Worm (Caenorhabditis elegans) whole organism, L3 larva: Measurements from ENCODE around the gene txdc-12.2.
A peak's percentile ranks its signal among the peaks of the same experiment; 100 is the strongest.

Experiments used
- R02D3.7 ChIP-seq: fragments of 150-350 bp; optimal IDR thresholded peaks from 2 replicates; lab custom pipeline; 2014; ENCODE audit warnings: missing biosample characterization, missing genetic modification characterization
- ZK546.5 ChIP-seq: sonication (generic microtip); optimal IDR thresholded peaks from 2 replicates; lab custom pipeline; 2017; ENCODE audit warnings: missing biosample characterization, missing genetic modification characterization
- aly-2 ChIP-seq: fragments of 150-350 bp; optimal IDR thresholded peaks from 2 replicates; lab custom pipeline; 2014; ENCODE audit warnings: missing biosample characterization, missing genetic modification characterization
- ama-1 ChIP-seq: fragments of 150-350 bp; optimal IDR thresholded peaks from 2 replicates; lab custom pipeline; 2018
- ceh-16 ChIP-seq: sonication (generic microtip); optimal IDR thresholded peaks from 2 replicates; lab custom pipeline; 2017; ENCODE audit warnings: missing biosample characterization, missing genetic modification characterization
- ceh-28 ChIP-seq: fragments of 150-350 bp; optimal IDR thresholded peaks from 2 replicates; lab custom pipeline; 2014; ENCODE audit warnings: missing biosample characterization, missing genetic modification reagents, missing genetic modification characterization
- ceh-9 ChIP-seq: sonication (generic microtip); optimal IDR thresholded peaks from 2 replicates; lab custom pipeline; 2018; ENCODE audit warnings: missing biosample characterization, missing genetic modification characterization
- daf-12 ChIP-seq: fragments of 150-350 bp; optimal IDR thresholded peaks from 2 replicates; lab custom pipeline; 2014; ENCODE audit warnings: missing biosample characterization, missing genetic modification reagents, missing genetic modification characterization
- egl-27 ChIP-seq: sonication (generic microtip); optimal IDR thresholded peaks from 4 replicates; lab custom pipeline; 2017; ENCODE audit warnings: missing biosample characterization, missing genetic modification reagents, missing genetic modification characterization
- egl-5 ChIP-seq: fragments of 150-350 bp; optimal IDR thresholded peaks from 2 replicates; lab custom pipeline; 2017; ENCODE audit warnings: missing biosample characterization, missing genetic modification reagents, missing genetic modification characterization, inconsistent platforms
- elt-1 ChIP-seq: fragments of 150-350 bp; optimal IDR thresholded peaks from 2 replicates; lab custom pipeline; 2014; ENCODE audit warnings: missing biosample characterization, missing genetic modification characterization
- elt-2 ChIP-seq: sonication (generic microtip); optimal IDR thresholded peaks from 2 replicates; lab custom pipeline; 2016; ENCODE audit warnings: missing genetic modification reagents, mild to moderate bottlenecking, missing genetic modification characterization, missing compliant biosample characterization
- elt-3 ChIP-seq, 3 experiments: fragments of 150-350 bp in 1 of 3; sonication (generic microtip) in 2 of 3; optimal IDR thresholded peaks; 2 replicates in 2 of 3; 4 replicates in 1 of 3; lab custom pipeline; 2014 to 2017; ENCODE audit warnings: missing biosample characterization in 3 of 3, missing genetic modification characterization in 3 of 3
- eor-1 ChIP-seq, 2 experiments: fragments of 150-350 bp; optimal IDR thresholded peaks; 2 replicates each; lab custom pipeline; 2014 to 2018; ENCODE audit warnings: missing biosample characterization in 2 of 2, missing genetic modification characterization in 2 of 2
- fkh-10 ChIP-seq: sonication (generic microtip); optimal IDR thresholded peaks from 2 replicates; lab custom pipeline; 2017; ENCODE audit warnings: missing biosample characterization, missing genetic modification reagents, missing genetic modification characterization
- fkh-2 ChIP-seq: fragments of 150-350 bp; optimal IDR thresholded peaks from 2 replicates; lab custom pipeline; 2014; ENCODE audit warnings: missing biosample characterization, missing genetic modification reagents, missing genetic modification characterization
- hmg-11 ChIP-seq: sonication (generic microtip); optimal IDR thresholded peaks from 2 replicates; lab custom pipeline; 2016; ENCODE audit warnings: missing genetic modification characterization, missing compliant biosample characterization
- jun-1 ChIP-seq: fragments of 150-350 bp; optimal IDR thresholded peaks from 2 replicates; lab custom pipeline; 2014; ENCODE audit warnings: missing biosample characterization, missing genetic modification reagents, missing genetic modification characterization
- lin-15B ChIP-seq: fragments of 150-350 bp; optimal IDR thresholded peaks from 2 replicates; lab custom pipeline; 2014; ENCODE audit warnings: missing biosample characterization, missing genetic modification characterization
- lin-39 ChIP-seq: fragments of 150-350 bp; optimal IDR thresholded peaks from 2 replicates; lab custom pipeline; 2018; ENCODE audit warnings: missing biosample characterization, missing genetic modification reagents, missing genetic modification characterization
- lsy-12 ChIP-seq: sonication (generic microtip); optimal IDR thresholded peaks from 2 replicates; lab custom pipeline; 2016; ENCODE audit warnings: mild to moderate bottlenecking, missing genetic modification characterization, missing compliant biosample characterization
- mdl-1 ChIP-seq: fragments of 150-350 bp; optimal IDR thresholded peaks from 2 replicates; lab custom pipeline; 2014; ENCODE audit warnings: missing biosample characterization, missing genetic modification characterization
- mml-1 ChIP-seq: fragments of 150-350 bp; sonication (generic microtip); optimal IDR thresholded peaks from 3 replicates; lab custom pipeline; 2014; ENCODE audit warnings: missing biosample characterization, missing genetic modification characterization
- nfya-1 ChIP-seq: sonication (generic microtip); optimal IDR thresholded peaks from 2 replicates; lab custom pipeline; 2017; ENCODE audit warnings: missing genetic modification characterization, mild to moderate bottlenecking, missing compliant biosample characterization, antibody characterized with exemption, moderate library complexity; ENCODE audit not compliant: insufficient read depth
- nhr-12 ChIP-seq: fragments of 150-350 bp; optimal IDR thresholded peaks from 2 replicates; lab custom pipeline; 2014; ENCODE audit warnings: missing biosample characterization, missing genetic modification characterization
- nhr-23 ChIP-seq: fragments of 150-350 bp; optimal IDR thresholded peaks from 2 replicates; lab custom pipeline; 2014; ENCODE audit warnings: missing biosample characterization, missing genetic modification reagents, missing genetic modification characterization
- nhr-237 ChIP-seq: fragments of 150-350 bp; optimal IDR thresholded peaks from 2 replicates; lab custom pipeline; 2014; ENCODE audit warnings: missing biosample characterization, missing genetic modification characterization
- nhr-25 ChIP-seq: sonication (generic microtip); optimal IDR thresholded peaks from 2 replicates; lab custom pipeline; 2017; ENCODE audit warnings: missing biosample characterization, missing genetic modification characterization
- nhr-28 ChIP-seq: fragments of 150-350 bp; optimal IDR thresholded peaks from 2 replicates; lab custom pipeline; 2014; ENCODE audit warnings: missing biosample characterization, missing genetic modification characterization
- nhr-43 ChIP-seq: sonication (generic microtip); optimal IDR thresholded peaks from 2 replicates; lab custom pipeline; 2016; ENCODE audit warnings: mild to moderate bottlenecking, missing genetic modification characterization, missing compliant biosample characterization; ENCODE audit not compliant: poor library complexity, severe bottlenecking
- nhr-76 ChIP-seq: fragments of 150-350 bp; sonication (generic microtip); optimal IDR thresholded peaks from 5 replicates; lab custom pipeline; 2014; ENCODE audit warnings: missing biosample characterization, missing genetic modification characterization
- nhr-77 ChIP-seq: fragments of 150-350 bp; optimal IDR thresholded peaks from 2 replicates; lab custom pipeline; 2014; ENCODE audit warnings: missing biosample characterization, missing genetic modification characterization
- pha-4 ChIP-seq: fragments of 150-350 bp; optimal IDR thresholded peaks from 2 replicates; lab custom pipeline; 2014; ENCODE audit warnings: missing biosample characterization, missing genetic modification reagents, missing genetic modification characterization
- pqm-1 ChIP-seq: fragments of 150-350 bp; optimal IDR thresholded peaks from 2 replicates; lab custom pipeline; 2017; ENCODE audit warnings: missing biosample characterization, missing genetic modification characterization, inconsistent platforms
- sea-2 ChIP-seq: fragments of 150-350 bp; sonication (generic microtip); optimal IDR thresholded peaks from 4 replicates; lab custom pipeline; 2014; ENCODE audit warnings: missing biosample characterization, missing genetic modification reagents, missing genetic modification characterization
- skn-1 ChIP-seq: fragments of 150-350 bp; optimal IDR thresholded peaks from 2 replicates; lab custom pipeline; 2014; ENCODE audit warnings: missing biosample characterization, missing genetic modification characterization
- snpc-4 ChIP-seq: fragments of 150-350 bp; optimal IDR thresholded peaks from 2 replicates; lab custom pipeline; 2014; ENCODE audit warnings: missing biosample characterization, missing genetic modification characterization
- tbx-2 ChIP-seq: sonication (generic microtip); optimal IDR thresholded peaks from 2 replicates; lab custom pipeline; 2016; ENCODE audit warnings: mild to moderate bottlenecking, missing genetic modification characterization, missing compliant biosample characterization
- unc-39 ChIP-seq: sonication (generic microtip); optimal IDR thresholded peaks from 4 replicates; lab custom pipeline; 2017; ENCODE audit warnings: missing biosample characterization, missing genetic modification characterization
- unc-62 ChIP-seq: fragments of 150-350 bp; sonication (generic microtip); optimal IDR thresholded peaks from 4 replicates; lab custom pipeline; 2014; ENCODE audit warnings: missing biosample characterization, missing genetic modification reagents, missing genetic modification characterization
- zag-1 ChIP-seq: fragments of 150-350 bp; optimal IDR thresholded peaks from 2 replicates; lab custom pipeline; 2014; ENCODE audit warnings: missing biosample characterization, missing genetic modification characterization
- ztf-11 ChIP-seq: fragments of 150-350 bp; optimal IDR thresholded peaks from 2 replicates; lab custom pipeline; 2014; ENCODE audit warnings: missing biosample characterization, missing genetic modification characterization
- ztf-4 ChIP-seq: fragments of 150-350 bp; optimal IDR thresholded peaks from 2 replicates; lab custom pipeline; 2014; ENCODE audit warnings: missing biosample characterization, missing genetic modification characterization

txdc-12.2 gene

DNA sequence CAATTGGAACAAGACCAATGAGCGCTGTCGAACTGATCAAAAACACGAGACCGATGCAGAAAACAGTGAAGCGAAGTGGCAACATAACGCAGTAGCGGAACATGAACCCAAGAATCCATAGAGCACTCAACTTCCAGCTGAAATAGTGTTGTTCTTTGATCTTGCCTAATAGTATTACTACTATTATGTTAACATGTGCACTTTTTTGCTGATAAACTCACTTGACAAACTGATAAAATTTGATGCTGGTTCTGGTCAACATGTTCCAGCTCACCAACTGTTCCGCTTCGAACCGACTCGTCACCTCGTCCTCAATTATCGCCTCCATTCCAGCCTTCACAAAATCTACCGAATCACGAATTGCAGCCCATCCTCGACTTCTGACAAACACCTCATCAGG, 6.0 kb upstream of the txdc-12.2 start:
- TF ChIP-seq pqm-1, result peak; percentile 90
- peak; percentile 80 for TF ChIP-seq elt-2 (tag; lab: Kevin White, UChicago)
- TF ChIP-seq snpc-4 (tag; lab: Kevin White, UChicago), result no peak
- no peak for TF ChIP-seq tbx-2 (tag; lab: Kevin White, UChicago)
- TF ChIP-seq elt-3 (tag; optimal IDR thresholded peaks at IDR 0.05; lab: Kevin White, UChicago), result no peak
- TF ChIP-seq ama-1, result no peak
- peak; percentile 58 for TF ChIP-seq jun-1 (tag; lab: Kevin White, UChicago)
- no peak for TF ChIP-seq egl-5 (tag; lab: Kevin White, UChicago)
- peak; percentile 66 for TF ChIP-seq pha-4 (tag; lab: Kevin White, UChicago)
- TF ChIP-seq egl-27, result no peak
- TF ChIP-seq nhr-77 (tag; lab: Kevin White, UChicago), result no peak
- TF ChIP-seq ceh-9 (tag; lab: Kevin White, UChicago), result no peak

DNA sequence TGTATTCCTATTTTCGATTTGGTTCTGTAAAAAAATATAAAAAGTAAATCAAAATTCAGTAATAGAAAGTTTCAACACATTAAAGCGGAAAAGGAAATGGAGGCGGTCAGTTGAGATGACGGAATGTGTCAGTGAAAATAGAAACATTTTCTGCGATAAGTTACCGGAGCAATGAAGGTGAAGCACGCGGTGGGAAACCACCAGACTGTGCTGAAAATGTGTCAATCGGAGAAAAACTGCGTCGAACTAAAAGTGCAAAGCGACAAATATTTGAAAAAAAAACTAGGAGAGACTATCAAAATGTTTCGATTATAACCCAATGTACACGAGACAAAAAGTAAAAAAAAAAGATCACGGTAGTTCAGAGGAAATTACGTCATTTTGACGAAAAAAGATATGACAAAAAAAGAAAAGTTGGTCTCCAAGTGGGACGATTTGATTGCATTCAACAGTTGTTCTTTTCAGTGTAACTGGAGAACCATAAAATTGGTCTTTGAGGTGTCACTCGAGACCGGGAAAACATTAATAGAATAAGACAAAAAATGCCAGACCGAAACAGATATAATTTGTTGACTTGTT, 3.7 kb upstream of the txdc-12.2 start, which contains the start of gene acl-4:
Gene acl-4 (minus strand): TSS at position 27 of the 579 bp plus-strand sequence.
- TF ChIP-seq elt-2 (tag; lab: Kevin White, UChicago) (peak; percentile 9), ztf-4 (tag; lab: Kevin White, UChicago) (no peak), egl-5 (tag; lab: Kevin White, UChicago) (no peak), jun-1 (tag; lab: Kevin White, UChicago) (peak; percentile 16)

DNA sequence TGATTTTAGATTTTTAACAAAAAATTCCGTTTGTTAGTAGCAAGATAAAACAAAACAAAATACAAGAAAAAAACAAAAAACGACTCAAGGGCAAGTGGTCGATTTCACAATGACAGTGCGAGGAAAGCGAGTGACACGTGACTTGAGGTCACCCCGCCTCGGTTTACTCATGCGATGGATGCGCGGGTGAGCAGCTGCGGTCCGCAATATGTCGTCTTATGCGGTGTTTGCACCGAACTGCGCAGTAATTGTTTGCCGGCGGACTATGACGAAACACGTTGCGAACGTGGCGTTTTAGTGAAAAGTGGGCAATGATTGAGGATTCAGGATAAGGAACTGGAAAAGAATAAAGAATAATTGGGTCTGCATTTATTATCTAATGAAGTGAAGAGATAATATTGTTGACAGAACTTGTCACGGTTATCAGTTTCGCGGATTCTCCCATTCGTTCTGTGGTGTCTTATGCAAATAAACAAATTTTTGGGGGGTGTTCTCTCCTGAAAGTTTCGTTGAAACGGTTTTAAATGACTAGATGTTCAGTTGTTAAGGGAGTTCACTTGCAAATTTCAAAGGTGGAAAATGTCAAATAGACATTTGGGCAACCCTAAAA, 2.8 kb upstream of the txdc-12.2 start:
- TF ChIP-seq daf-12 (tag; lab: Kevin White, UChicago), result no peak
- peak; percentile 41 for TF ChIP-seq skn-1 (tag; lab: Kevin White, UChicago)
- no peak for TF ChIP-seq aly-2
- TF ChIP-seq unc-39 (tag; lab: Kevin White, UChicago), result no peak
- no peak for TF ChIP-seq sea-2 (GFP tag; lab: Kevin White, UChicago)
- peak; percentile 4 for TF ChIP-seq pqm-1
- no peak for TF ChIP-seq nhr-237 (tag; lab: Kevin White, UChicago)
- TF ChIP-seq pha-4 (tag; lab: Kevin White, UChicago), result peak; percentile 69
- no peak for TF ChIP-seq mml-1 (tag; lab: Kevin White, UChicago)
- no peak for TF ChIP-seq nhr-12 (tag; lab: Kevin White, UChicago)
- TF ChIP-seq lsy-12 (tag; lab: Kevin White, UChicago), result peak; percentile 66
- peak; percentile 88 for TF ChIP-seq nhr-25 (tag; lab: Kevin White, UChicago)
- TF ChIP-seq ceh-28 (tag; lab: Kevin White, UChicago), result no peak
- peak; percentile 81 for TF ChIP-seq hmg-11 (tag; lab: Kevin White, UChicago)
- peak; percentile 72 for TF ChIP-seq nfya-1 (tag; lab: Kevin White, UChicago)
- TF ChIP-seq tbx-2 (tag; lab: Kevin White, UChicago), result peak; percentile 26
- no peak for TF ChIP-seq ztf-4 (tag; lab: Kevin White, UChicago)
- peak; percentile 10 for TF ChIP-seq snpc-4 (tag; lab: Kevin White, UChicago)
- peak; percentile 71 for TF ChIP-seq nhr-23 (tag; lab: Kevin White, UChicago)
- TF ChIP-seq nhr-43, result peak; percentile 24
- no peak for TF ChIP-seq nhr-28 (tag; lab: Kevin White, UChicago)
- TF ChIP-seq fkh-10 (GFP tag; lab: Kevin White, UChicago), result no peak
- TF ChIP-seq mdl-1 (tag; lab: Kevin White, UChicago), result peak; percentile 55
- TF ChIP-seq elt-3 (tag; optimal IDR thresholded peaks at IDR 0.05; lab: Kevin White, UChicago), result no peak
- TF ChIP-seq lin-39 (tag; lab: Kevin White, UChicago), result peak; percentile 77
- no peak for TF ChIP-seq nhr-76 (tag; lab: Kevin White, UChicago)
- TF ChIP-seq ceh-16 (tag; lab: Kevin White, UChicago), result no peak
- no peak for TF ChIP-seq ztf-11 (tag; lab: Kevin White, UChicago)
- peak; percentile 39 for TF ChIP-seq jun-1 (tag; lab: Kevin White, UChicago)
- TF ChIP-seq zag-1 (tag; lab: Kevin White, UChicago), result no peak
- TF ChIP-seq eor-1 (tag; optimal IDR thresholded peaks at IDR 0.05; lab: Kevin White, UChicago), result no peak
- TF ChIP-seq ama-1, result no peak
- TF ChIP-seq nhr-77 (tag; lab: Kevin White, UChicago), result no peak
- TF ChIP-seq R02D3.7, result no peak
- no peak for TF ChIP-seq ceh-9 (tag; lab: Kevin White, UChicago)
- no peak for TF ChIP-seq ZK546.5 (tag; lab: Kevin White, UChicago)
- TF ChIP-seq egl-27, result no peak
- no peak for TF ChIP-seq fkh-2 (tag; lab: Kevin White, UChicago)
- TF ChIP-seq unc-62 (GFP tag; lab: Kevin White, UChicago), result no peak
- peak; percentile 68 for TF ChIP-seq elt-2 (tag; lab: Kevin White, UChicago)
- TF ChIP-seq lin-15B (tag; lab: Kevin White, UChicago), result peak; percentile 26
- TF ChIP-seq elt-1, result peak; percentile 38
